Fruit fly (Drosophila melanogaster): ENCODE measurements around the gene psidin.
A peak's percentile ranks its signal among the peaks of the same experiment; 100 is the strongest.

The psidin gene

DNA sequence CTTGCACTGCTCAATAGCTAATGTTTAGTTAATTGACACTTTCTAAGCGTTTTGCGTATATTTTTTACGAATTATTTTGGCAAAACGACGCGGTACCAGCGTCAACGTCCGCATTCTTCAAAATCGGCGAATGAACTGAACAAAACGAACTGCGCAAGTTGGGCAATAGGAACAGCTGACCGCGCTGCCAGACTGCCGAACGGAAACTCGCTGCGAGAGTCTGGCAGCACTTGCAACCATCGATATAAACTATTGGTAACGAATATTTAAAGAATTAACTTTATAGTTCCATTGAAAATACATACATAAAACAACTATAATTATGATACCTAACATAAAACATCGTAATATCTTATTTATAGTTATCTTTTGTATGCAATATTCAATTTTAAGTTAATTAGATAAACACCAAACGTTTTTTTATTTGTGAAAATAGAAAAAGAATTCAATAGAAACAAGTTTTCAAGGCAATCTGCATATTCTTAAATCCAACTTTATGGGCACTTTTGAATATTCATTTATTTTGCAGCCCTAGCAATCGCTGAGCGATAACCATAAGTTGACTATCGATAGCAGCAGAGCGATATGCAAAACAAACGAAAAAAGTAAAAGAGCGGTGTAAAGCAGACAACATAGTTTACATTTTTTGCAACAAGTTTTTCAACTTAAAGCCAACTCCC lies 13.0 kb upstream of the psidin start, which contains the start of the genes Hs6st and MED25 (continued):
- TF ChIP-seq unpg (GFP tag; optimal IDR thresholded peaks at IDR 0.05), result peak; percentile 4
- TF ChIP-seq sisA (GFP tag; IDR thresholded peaks at IDR 0.05), result no peak; the same call in 1 of the 2 replicates
- no peak for TF ChIP-seq D19B (GFP tag; optimal IDR thresholded peaks at IDR 0.05)
- no peak for TF ChIP-seq CG18011 (GFP tag; optimal IDR thresholded peaks at IDR 0.05)
- TF ChIP-seq Atf-2 (GFP tag; optimal IDR thresholded peaks at IDR 0.05), result no peak
- peak; percentile 32; the same call in 1 of the 2 replicates for TF ChIP-seq CG11085 (GFP tag; IDR thresholded peaks at IDR 0.05)
- 0 out of 2 replicates have a peak, but pooled peaks have one; percentile 15 for TF ChIP-seq Ptx1 (GFP tag; IDR thresholded peaks at IDR 0.05)
- peak; percentile 10 for TF ChIP-seq hkb (optimal IDR thresholded peaks at IDR 0.05)
- TF ChIP-seq hkb (GFP tag; IDR thresholded peaks at IDR 0.05), result no peak
- TF ChIP-seq CG7556 (GFP tag; optimal IDR thresholded peaks at IDR 0.05), result peak; percentile 11
- TF ChIP-seq Rx (GFP tag; IDR thresholded peaks at IDR 0.05), result no peak
- TF ChIP-seq so (GFP tag; IDR thresholded peaks at IDR 0.05), result no peak
- peak; percentile 66 for TF ChIP-seq CG3847 (GFP tag; IDR thresholded peaks at IDR 0.05)
- TF ChIP-seq pum (GFP tag; optimal IDR thresholded peaks at IDR 0.05), result no peak
- peak; percentile 97 for TF ChIP-seq psq (GFP tag; optimal IDR thresholded peaks at IDR 0.05)
- no peak for TF ChIP-seq toy (GFP tag; IDR thresholded peaks at IDR 0.05)
- TF ChIP-seq Ssrp (tag; optimal IDR thresholded peaks at IDR 0.05), result no peak
- TF ChIP-seq sqz (GFP tag; optimal IDR thresholded peaks at IDR 0.05), result no peak
- TF ChIP-seq CG13123 (GFP tag; optimal IDR thresholded peaks at IDR 0.05), result no peak
- TF ChIP-seq her (GFP tag; optimal IDR thresholded peaks at IDR 0.05), result peak; percentile 18
- no peak for TF ChIP-seq Nf-YB (GFP tag; optimal IDR thresholded peaks at IDR 0.05)
- no peak for TF ChIP-seq TFAM (GFP tag; optimal IDR thresholded peaks at IDR 0.05)
- peak; percentile 60 for TF ChIP-seq stwl (tag; optimal IDR thresholded peaks at IDR 0.05)
- TF ChIP-seq Deaf1 (tag; optimal IDR thresholded peaks at IDR 0.05), result no peak
- no peak; the same call in 2 of the 3 replicates for TF ChIP-seq tgo (GFP tag; IDR thresholded peaks at IDR 0.05)
- peak; percentile 80 to 96 for TF ChIP-seq crp (GFP tag; optimal IDR thresholded peaks at IDR 0.05)
- peak; percentile 45 for TF ChIP-seq cwo (GFP tag; optimal IDR thresholded peaks at IDR 0.05)
- TF ChIP-seq sna (GFP tag; IDR thresholded peaks at IDR 0.05; ENCODE audit: partially characterized antibody), result peak; percentile 67
- no peak for TF ChIP-seq CG17912 (GFP tag; optimal IDR thresholded peaks at IDR 0.05)
- no peak for TF ChIP-seq gfzf (GFP tag; optimal IDR thresholded peaks at IDR 0.05)
- peak; percentile 52 for TF ChIP-seq CG9797 (GFP tag; optimal IDR thresholded peaks at IDR 0.05)
- peak; percentile 78 for TF ChIP-seq bbx (GFP tag; IDR thresholded peaks at IDR 0.05; ENCODE audit: partially characterized antibody)
- TF ChIP-seq nau (GFP tag; optimal IDR thresholded peaks at IDR 0.05), result no peak
- no peak for TF ChIP-seq HmgZ (tag; optimal IDR thresholded peaks at IDR 0.05)
- TF ChIP-seq CG2678 (tag; optimal IDR thresholded peaks at IDR 0.05), result no peak
- TF ChIP-seq CG10979 (tag; optimal IDR thresholded peaks at IDR 0.05), result peak; percentile 61
- TF ChIP-seq CG17359 (tag; optimal IDR thresholded peaks at IDR 0.05), result peak; percentile 66
- TF ChIP-seq CG3281 (GFP tag; optimal IDR thresholded peaks at IDR 0.05), result no peak
- no peak for TF ChIP-seq pho (GFP tag; optimal IDR thresholded peaks at IDR 0.05)
- TF ChIP-seq CG13287 (GFP tag; IDR thresholded peaks at IDR 0.05; ENCODE audit: partially characterized antibody), result peak; percentile 73
- TF ChIP-seq kni (GFP tag; optimal IDR thresholded peaks at IDR 0.05), result peak; percentile 50
- no peak for TF ChIP-seq CG4854 (GFP tag; optimal IDR thresholded peaks at IDR 0.05)
- no peak for TF ChIP-seq aop (GFP tag; IDR thresholded peaks at IDR 0.05)
- no peak for TF ChIP-seq Hmx (GFP tag; optimal IDR thresholded peaks at IDR 0.05)
- TF ChIP-seq zf30C (GFP tag; optimal IDR thresholded peaks at IDR 0.05), result no peak
- peak; percentile 55 for TF ChIP-seq row (GFP tag; IDR thresholded peaks at IDR 0.05)
- TF ChIP-seq knrl (GFP tag; IDR thresholded peaks at IDR 0.05; ENCODE audit: partially characterized antibody), result peak; percentile 79
- TF ChIP-seq Dref (GFP tag; IDR thresholded peaks at IDR 0.05), result peak; percentile 71
- 0 out of 2 replicates have a peak, but pooled peaks have one; percentile 17 for TF ChIP-seq ranshi (GFP tag; IDR thresholded peaks at IDR 0.05)

Data from whole organism, embryonic.